Fruit fly (Drosophila melanogaster): Measurements from ENCODE around the gene t-cup.

Gene t-cup

dm6 chr2L:12475308-12475707 is 21.8 kb downstream of the t-cup start (continued):
- TF ChIP-seq ci (GFP tag; IDR thresholded peaks at IDR 0.05) (0 out of 3 replicates have a peak, but pooled peaks have one; percentile 10), Max (GFP tag; optimal IDR thresholded peaks at IDR 0.05) (no peak), CG18619 (GFP tag; optimal IDR thresholded peaks at IDR 0.05) (peak; percentile 24), corto (GFP tag; optimal IDR thresholded peaks at IDR 0.05) (peak; percentile 34), Fer3 (tag; optimal IDR thresholded peaks at IDR 0.05) (peak; percentile 59), Ravus (GFP tag; IDR thresholded peaks at IDR 0.05) (no peak), Lim3 (GFP tag; IDR thresholded peaks at IDR 0.05) (no peak), psq (GFP tag; optimal IDR thresholded peaks at IDR 0.05) (no peak), CG6689 (GFP tag; IDR thresholded peaks at IDR 0.05) (no peak), gce (GFP tag; IDR thresholded peaks at IDR 0.05) (no peak), Xrp1 (GFP tag; IDR thresholded peaks at IDR 0.05) (0 out of 2 replicates have a peak, but pooled peaks have one; percentile 21), chn (GFP tag; optimal IDR thresholded peaks at IDR 0.05) (no peak), klu (GFP tag; IDR thresholded peaks at IDR 0.05) (no peak), CG11560 (tag; IDR thresholded peaks at IDR 0.05) (no peak), CHES-1-like (GFP tag; optimal IDR thresholded peaks at IDR 0.05) (no peak), nerfin-2 (GFP tag; IDR thresholded peaks at IDR 0.05; ENCODE audit: partially characterized antibody) (no peak), HLH3B (GFP tag; IDR thresholded peaks at IDR 0.05) (no peak), cas (GFP tag; IDR thresholded peaks at IDR 0.05) (no peak), gem (tag; optimal IDR thresholded peaks at IDR 0.05) (peak; percentile 26), grn (GFP tag; optimal IDR thresholded peaks at IDR 0.05) (no peak), Hmx (GFP tag; optimal IDR thresholded peaks at IDR 0.05) (no peak), emc (GFP tag; optimal IDR thresholded peaks at IDR 0.05) (no peak), CG1603 (tag; optimal IDR thresholded peaks at IDR 0.05) (no peak), CG17385 (GFP tag; optimal IDR thresholded peaks at IDR 0.05) (peak; percentile 38), Atf3 (GFP tag; optimal IDR thresholded peaks at IDR 0.05) (no peak), Xbp1 (GFP tag; optimal IDR thresholded peaks at IDR 0.05) (no peak), HmgZ (tag; optimal IDR thresholded peaks at IDR 0.05) (peak; percentile 49), twi (tag; optimal IDR thresholded peaks at IDR 0.05) (no peak), scrt (GFP tag; optimal IDR thresholded peaks at IDR 0.05) (peak; percentile 43), nau (GFP tag; optimal IDR thresholded peaks at IDR 0.05) (peak; percentile 43), Kr (GFP tag; optimal IDR thresholded peaks at IDR 0.05) (no peak), CG10366 (GFP tag; IDR thresholded peaks at IDR 0.05) (no peak), CG4617 (GFP tag; optimal IDR thresholded peaks at IDR 0.05; ENCODE audit: borderline replicate concordance) (no peak), mirr (GFP tag; optimal IDR thresholded peaks at IDR 0.05) (peak; percentile 76), sna (GFP tag; IDR thresholded peaks at IDR 0.05; ENCODE audit: partially characterized antibody) (no peak), CG4854 (GFP tag; optimal IDR thresholded peaks at IDR 0.05) (no peak), CG2116 (GFP tag; optimal IDR thresholded peaks at IDR 0.05) (no peak), Hand (GFP tag; optimal IDR thresholded peaks at IDR 0.05) (peak; percentile 7), CG12155 (GFP tag; optimal IDR thresholded peaks at IDR 0.05) (no peak), exex (tag; optimal IDR thresholded peaks at IDR 0.05) (peak; percentile 79), nerfin-1 (tag; optimal IDR thresholded peaks at IDR 0.05) (no peak), hkb (optimal IDR thresholded peaks at IDR 0.05) (no peak), hkb (GFP tag; IDR thresholded peaks at IDR 0.05) (no peak), CG8478 (optimal IDR thresholded peaks at IDR 0.05) (no peak), CrebB (tag; optimal IDR thresholded peaks at IDR 0.05) (peak; percentile 39), Hey (tag; optimal IDR thresholded peaks at IDR 0.05) (peak; percentile 16), CG2199 (GFP tag; IDR thresholded peaks at IDR 0.05) (no peak), dysf (GFP tag; IDR thresholded peaks at IDR 0.05) (no peak), CG8388 (GFP tag; optimal IDR thresholded peaks at IDR 0.05) (no peak), CG31441 (GFP tag; IDR thresholded peaks at IDR 0.05) (no peak), CG3407 (GFP tag; optimal IDR thresholded peaks at IDR 0.05) (peak; percentile 11), CG18011 (GFP tag; optimal IDR thresholded peaks at IDR 0.05) (no peak), ssp (GFP tag; IDR thresholded peaks at IDR 0.05) (no peak)
